Worm (Caenorhabditis elegans) whole organism, early embryonic: Measurements from ENCODE around the gene F02D8.4.

Source experiments
- B0310.2 ChIP-seq: sonication (generic microtip); optimal IDR thresholded peaks from 2 replicates; lab custom pipeline; 2016; ENCODE audit warnings: mild to moderate bottlenecking, missing genetic modification characterization, missing compliant biosample characterization
- F13C5.2 ChIP-seq: sonication (generic microtip); optimal IDR thresholded peaks from 2 replicates; lab custom pipeline; 2017; ENCODE audit warnings: mild to moderate bottlenecking, missing genetic modification characterization, inconsistent platforms, missing compliant biosample characterization
- aly-1 ChIP-seq: sonication (generic microtip); optimal IDR thresholded peaks from 2 replicates; lab custom pipeline; 2016; ENCODE audit warnings: missing genetic modification characterization, missing compliant biosample characterization
- ama-1 ChIP-seq: fragments of 150-350 bp; optimal IDR thresholded peaks from 2 replicates; lab custom pipeline; 2014
- ceh-13 ChIP-seq: fragments of 200-800 bp; sonication (Bioruptor generic); optimal IDR thresholded peaks from 2 replicates; lab custom pipeline; 2018; ENCODE audit warnings: mild to moderate bottlenecking, missing genetic modification characterization, missing compliant biosample characterization
- ceh-36 ChIP-seq: sonication (generic microtip); optimal IDR thresholded peaks from 2 replicates; lab custom pipeline; 2016; ENCODE audit warnings: missing genetic modification characterization, inconsistent platforms, missing compliant biosample characterization
- ets-7 ChIP-seq: sonication (generic microtip); optimal IDR thresholded peaks from 2 replicates; lab custom pipeline; 2016; ENCODE audit warnings: missing genotype, missing genetic modification characterization, missing compliant biosample characterization
- flt-1 ChIP-seq: fragments of 200-800 bp; sonication (Bioruptor generic); IDR thresholded peaks from 2 replicates; pipeline ENCODE4 v1.3.6; 2022; ENCODE audit warnings: missing genetic modification characterization, missing compliant biosample characterization
- hmbx-1 ChIP-seq: sonication (generic microtip); optimal IDR thresholded peaks from 2 replicates; lab custom pipeline; 2016; ENCODE audit warnings: mild to moderate bottlenecking, missing genetic modification characterization, missing compliant biosample characterization
- hmg-4 ChIP-seq: fragments of 200-800 bp; sonication (Bioruptor generic); optimal IDR thresholded peaks from 2 replicates; lab custom pipeline; 2018; ENCODE audit warnings: mild to moderate bottlenecking, missing genetic modification characterization, missing compliant biosample characterization
- hnd-1 ChIP-seq: sonication (generic microtip); optimal IDR thresholded peaks from 2 replicates; lab custom pipeline; 2016; ENCODE audit warnings: missing genetic modification characterization, missing compliant biosample characterization
- pes-1 ChIP-seq: fragments of 200-800 bp; sonication (Bioruptor generic); IDR thresholded peaks from 2 replicates; pipeline ENCODE4 v1.3.6; 2022; ENCODE audit warnings: missing genetic modification reagents, missing genetic modification characterization, missing compliant biosample characterization
- scrt-1 ChIP-seq: fragments of 200-800 bp; sonication (Bioruptor generic); IDR thresholded peaks from 2 replicates; pipeline ENCODE4 v1.3.6; 2022; ENCODE audit warnings: missing genetic modification characterization, missing compliant biosample characterization
- sea-1 ChIP-seq: fragments of 200-800 bp; sonication (Bioruptor generic); conservative IDR thresholded peaks from 2 replicates; pipeline ENCODE4 v1.3.6; 2022; ENCODE audit warnings: missing genetic modification characterization, missing compliant biosample characterization
- tbx-11 ChIP-seq: fragments of 200-800 bp; sonication (Bioruptor generic); IDR thresholded peaks from 2 replicates; pipeline ENCODE4 v1.3.6; 2022; ENCODE audit warnings: missing genetic modification characterization, missing compliant biosample characterization
- tbx-37 ChIP-seq: fragments of 200-800 bp; sonication (Bioruptor generic); conservative IDR thresholded peaks from 2 replicates; pipeline ENCODE4 v1.3.6; 2022; ENCODE audit warnings: missing genetic modification reagents, missing genetic modification characterization, missing compliant biosample characterization
- tra-4 ChIP-seq: sonication (generic microtip); optimal IDR thresholded peaks from 2 replicates; lab custom pipeline; 2017; ENCODE audit warnings: missing genetic modification characterization, missing compliant biosample characterization

F02D8.4 gene

DNA sequence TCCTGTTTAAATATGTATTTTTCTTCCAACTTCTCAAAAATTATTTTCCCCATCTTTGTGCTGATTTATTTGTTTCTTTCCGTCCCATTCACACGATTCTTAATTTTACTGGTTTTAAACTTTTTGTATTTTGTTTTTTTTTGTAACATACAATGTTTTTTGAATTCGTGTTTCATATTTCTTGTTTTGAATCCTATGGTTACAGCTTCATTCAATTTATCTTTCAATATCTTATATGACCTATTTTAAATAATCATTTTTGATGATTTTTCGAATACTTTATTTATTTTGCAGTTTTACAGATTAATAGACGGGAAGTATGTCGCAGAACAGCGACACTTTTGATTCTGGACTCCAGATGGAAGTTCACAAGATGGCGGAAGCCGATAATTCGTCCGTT is 20.1 kb downstream of the F02D8.4 start, which contains the start of gene hrde-2:
TSS of gene hrde-2 (plus strand) at position 301 of the 400 bp plus-strand sequence.
- TF ChIP-seq F13C5.2 (tag; lab: Kevin White, UChicago) (no peak), ets-7 (tag; lab: Kevin White, UChicago) (no peak), pes-1 (GFP tag; lab: Robert Waterston, UW) (no peak), B0310.2 (no peak), tbx-11 (GFP tag; lab: Robert Waterston, UW) (no peak), tbx-37 (no peak), ceh-13 (GFP tag; lab: Kevin White, UChicago) (no peak), sea-1 (GFP tag; lab: Robert Waterston, UW) (no peak), tra-4 (no peak)

DNA sequence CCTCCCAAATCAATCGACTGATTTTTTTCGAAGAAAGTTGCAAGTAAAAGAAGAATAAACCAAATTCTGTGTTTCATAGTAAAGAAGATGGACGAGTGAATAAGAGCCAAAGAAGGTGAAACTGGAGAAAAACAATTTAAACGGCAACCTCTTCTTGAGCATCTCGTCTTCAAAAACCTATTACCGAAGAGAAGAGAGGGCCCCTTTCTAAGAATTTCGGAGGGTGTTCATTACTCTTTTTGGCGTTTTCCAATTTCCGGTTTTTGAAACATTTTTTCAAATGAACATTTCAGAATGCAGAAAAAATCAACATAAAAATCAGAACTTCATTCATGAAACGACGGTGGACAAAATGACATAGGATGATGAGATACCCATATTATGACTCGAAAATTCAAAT is 26.9 kb downstream of the F02D8.4 start, which contains the start of gene nmr-2:
TSS of gene nmr-2 (minus strand) at position 101 of the 400 bp plus-strand sequence.
- TF ChIP-seq pes-1 (GFP tag; lab: Robert Waterston, UW) (no peak), ama-1 (lab: Kevin White, UChicago) (no peak), sea-1 (GFP tag; lab: Robert Waterston, UW) (no peak), tbx-11 (GFP tag; lab: Robert Waterston, UW) (no peak), hnd-1 (tag; lab: Kevin White, UChicago) (no peak), F13C5.2 (tag; lab: Kevin White, UChicago) (no peak), tbx-37 (no peak), B0310.2 (no peak), ceh-36 (tag; lab: Kevin White, UChicago) (no peak), hmbx-1 (no peak), tra-4 (no peak)

DNA sequence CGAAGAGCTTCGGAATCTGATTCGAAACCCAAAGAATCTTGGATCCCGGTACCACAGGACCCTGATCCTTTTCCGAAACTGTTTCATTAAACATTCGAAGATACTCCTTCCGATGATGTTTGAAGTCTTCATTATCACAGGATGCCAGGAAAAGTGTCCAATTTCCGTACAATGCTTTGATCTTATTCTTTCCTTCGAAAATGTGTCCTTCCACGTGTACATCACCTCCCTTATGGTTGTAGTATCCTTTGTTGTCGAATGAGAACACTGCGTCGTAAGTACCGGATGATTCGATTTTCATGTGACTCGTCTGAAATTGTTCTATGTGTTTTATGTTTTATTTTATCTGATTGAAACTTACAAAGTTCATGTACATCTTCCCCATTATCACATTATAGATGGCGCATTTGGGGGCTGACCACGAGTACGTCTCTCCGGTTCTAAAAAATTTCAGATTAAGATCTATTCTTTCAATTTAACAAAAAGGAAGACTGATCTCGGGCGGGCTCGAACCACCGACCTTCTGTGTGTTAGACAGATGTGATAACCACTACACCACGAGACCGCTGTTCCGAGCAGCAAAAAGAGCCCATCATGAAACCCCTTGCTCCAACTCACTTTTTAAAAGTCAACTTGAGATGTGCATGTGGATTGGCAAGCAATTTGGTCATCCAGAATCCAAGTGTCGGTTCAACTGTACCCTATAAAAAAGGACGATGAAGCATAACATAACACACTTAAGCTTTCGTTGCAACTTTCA is 28.0 kb downstream of the F02D8.4 start:
- no peak for TF ChIP-seq ama-1 (lab: Kevin White, UChicago)

- no peak for TF ChIP-seq B0310.2
- TF ChIP-seq hmg-4, result no peak
- TF ChIP-seq F13C5.2 (tag; lab: Kevin White, UChicago), result no peak
Measured at ce11 chrV:15013328-15013727, 28.6 kb downstream of the F02D8.4 start.

- TF ChIP-seq tbx-11 (GFP tag; lab: Robert Waterston, UW) (no peak), F13C5.2 (tag; lab: Kevin White, UChicago) (no peak), hmbx-1 (no peak), tra-4 (no peak)
Measured at ce11 chrV:15014164-15014563, 29.5 kb downstream of the F02D8.4 start, which contains the start of gene obr-2. Gene obr-2, minus strand, starts transcription at chrV:15014264.

- no peak for TF ChIP-seq B0310.2
- TF ChIP-seq ets-7 (tag; lab: Kevin White, UChicago), result no peak
- TF ChIP-seq aly-1, result no peak
- no peak for TF ChIP-seq tbx-11 (GFP tag; lab: Robert Waterston, UW)
- TF ChIP-seq tra-4, result no peak
- no peak for TF ChIP-seq hnd-1 (tag; lab: Kevin White, UChicago)
- TF ChIP-seq tbx-37, result no peak
- no peak for TF ChIP-seq hmg-4
- TF ChIP-seq pes-1 (GFP tag; lab: Robert Waterston, UW), result no peak
- TF ChIP-seq ceh-13 (GFP tag; lab: Kevin White, UChicago), result no peak
- TF ChIP-seq sea-1 (GFP tag; lab: Robert Waterston, UW), result no peak
- TF ChIP-seq flt-1 (GFP tag; lab: Robert Waterston, UW), result no peak
- TF ChIP-seq scrt-1 (GFP tag; lab: Robert Waterston, UW), result no peak
- TF ChIP-seq ceh-36 (tag; lab: Kevin White, UChicago), result no peak
- TF ChIP-seq hmbx-1, result no peak
- no peak for TF ChIP-seq ama-1 (lab: Kevin White, UChicago)
- no peak for TF ChIP-seq F13C5.2 (tag; lab: Kevin White, UChicago)
Measured at ce11 chrV:15015799-15016198, 31.1 kb downstream of the F02D8.4 start.

ce11 chrV:15016795-15017429 is 32.2 kb downstream of the F02D8.4 start:
- no peak for TF ChIP-seq ceh-36 (tag; lab: Kevin White, UChicago)
- TF ChIP-seq scrt-1 (GFP tag; lab: Robert Waterston, UW), result no peak
- no peak for TF ChIP-seq tra-4
- TF ChIP-seq flt-1 (GFP tag; lab: Robert Waterston, UW), result no peak

DNA sequence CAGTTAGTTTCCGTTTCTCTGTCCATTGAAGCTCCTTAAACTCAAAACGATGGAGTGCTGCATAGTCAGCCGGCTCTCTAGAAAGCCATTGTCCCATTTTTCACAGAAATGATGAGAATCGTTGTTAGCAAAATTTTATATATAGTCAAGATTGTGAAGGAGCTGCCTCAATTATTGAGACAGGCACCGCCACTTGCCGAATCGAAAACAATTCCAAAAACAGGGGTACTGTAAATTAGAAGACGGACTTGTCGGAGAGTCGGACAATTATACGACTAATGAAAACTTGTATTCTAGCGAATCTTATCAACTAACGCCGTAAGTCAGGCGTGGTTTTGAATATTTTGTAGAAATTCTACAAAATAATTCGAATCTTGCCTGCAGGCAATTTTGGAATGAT is 35.5 kb downstream of the F02D8.4 start, which contains the start of gene F14H8.2:
TSS of gene F14H8.2 (minus strand) at position 101 of the 400 bp plus-strand sequence.
- TF ChIP-seq tbx-11 (GFP tag; lab: Robert Waterston, UW) (no peak), hmbx-1 (no peak), ama-1 (lab: Kevin White, UChicago) (no peak), hmg-4 (no peak), tra-4 (no peak), ceh-13 (GFP tag; lab: Kevin White, UChicago) (no peak), hnd-1 (tag; lab: Kevin White, UChicago) (no peak), pes-1 (GFP tag; lab: Robert Waterston, UW) (no peak), ceh-36 (tag; lab: Kevin White, UChicago) (no peak), B0310.2 (no peak), F13C5.2 (tag; lab: Kevin White, UChicago) (no peak)
